In genomic region chr3R:26804816-26805215, dm6 we compare ENCODE assay signal across 3 fruit fly cellular contexts.
TF ChIP-seq lines count a peak whose summit lies in the region.

No protein-coding gene starts in this region.

- TF ChIP-seq CTCF in whole organism, embryonic (GFP tag; optimal IDR thresholded peaks at IDR 0.05; lab: Kevin White, UChicago) = no peak

TF ChIP-seq in whole organism, embryonic, 481 proteins besides CTCF, POLR2A, EP300 and RAD21 (continues in another document):
- TF ChIP-seq PHDP (tag; optimal IDR thresholded peaks at IDR 0.05; lab: Kevin White, UChicago) (peak; percentile 11), CoRest (tag; optimal IDR thresholded peaks at IDR 0.05; lab: Kevin White, UChicago) (peak; percentile 12), CG1603 (tag; optimal IDR thresholded peaks at IDR 0.05; lab: Kevin White, UChicago) (peak; percentile 24), az2 (GFP tag; optimal IDR thresholded peaks at IDR 0.05; lab: Kevin White, UChicago) (no peak), salm (tag; optimal IDR thresholded peaks at IDR 0.05; lab: Kevin White, UChicago) (no peak), CG8388 (GFP tag; optimal IDR thresholded peaks at IDR 0.05; lab: Kevin White, UChicago) (peak; percentile 7), CG11695 (GFP tag; IDR thresholded peaks at IDR 0.05; lab: Robert Waterston, UW) (peak; percentile 42; the same call in 2 of the 3 replicates), CG13424 (tag; optimal IDR thresholded peaks at IDR 0.05; lab: Kevin White, UChicago) (peak; percentile 4), dm (GFP tag; optimal IDR thresholded peaks at IDR 0.05; lab: Kevin White, UChicago) (no peak), grau (tag; optimal IDR thresholded peaks at IDR 0.05; lab: Kevin White, UChicago) (peak; percentile 12), C15 (GFP tag; IDR thresholded peaks at IDR 0.05; lab: Robert Waterston, UW) (no peak), Asciz (GFP tag; optimal IDR thresholded peaks at IDR 0.05; lab: Kevin White, UChicago) (peak; percentile 10), B-H1 (GFP tag; IDR thresholded peaks at IDR 0.05; lab: Robert Waterston, UW) (no peak), stwl (tag; optimal IDR thresholded peaks at IDR 0.05; lab: Kevin White, UChicago) (no peak), dmrt99B (tag; optimal IDR thresholded peaks at IDR 0.05; lab: Kevin White, UChicago) (peak; percentile 26), CG10979 (tag; optimal IDR thresholded peaks at IDR 0.05; lab: Kevin White, UChicago) (peak; percentile 44), Med (GFP tag; lab: Kevin White, UChicago) (peak; percentile 74), CG18262 (tag; optimal IDR thresholded peaks at IDR 0.05; lab: Kevin White, UChicago) (peak; percentile 2), Eip74EF (GFP tag; optimal IDR thresholded peaks at IDR 0.05; lab: Kevin White, UChicago) (no peak), dysf (GFP tag; IDR thresholded peaks at IDR 0.05; lab: Robert Waterston, UW) (peak; percentile 12; the same call in 1 of the 3 replicates), CG32772 (GFP tag; IDR thresholded peaks at IDR 0.05; lab: Robert Waterston, UW) (no peak), CG7839 (tag; optimal IDR thresholded peaks at IDR 0.05; lab: Kevin White, UChicago) (peak; percentile 6), row (GFP tag; IDR thresholded peaks at IDR 0.05; lab: Robert Waterston, UW) (0 out of 3 replicates have a peak, but pooled peaks have one; percentile 20), ems (GFP tag; optimal IDR thresholded peaks at IDR 0.05; lab: Kevin White, UChicago) (no peak), insv (GFP tag; optimal IDR thresholded peaks at IDR 0.05; lab: Kevin White, UChicago) (no peak), CG17361 (GFP tag; IDR thresholded peaks at IDR 0.05; lab: Robert Waterston, UW) (0 out of 3 replicates have a peak, but pooled peaks have one; percentile 16), CG4707 (GFP tag; optimal IDR thresholded peaks at IDR 0.05; lab: Kevin White, UChicago) (no peak), eve (GFP tag; optimal IDR thresholded peaks at IDR 0.05; lab: Kevin White, UChicago) (peak in 1 of 2 experiments; percentile 11), Oli (tag; optimal IDR thresholded peaks at IDR 0.05; lab: Kevin White, UChicago) (peak; percentile 30), da (GFP tag; optimal IDR thresholded peaks at IDR 0.05; lab: Kevin White, UChicago) (no peak)

TF ChIP-seq in whole organism, prepupa, 60 proteins besides CTCF, POLR2A, EP300 and RAD21 (continues in another document):
- no peak for TF ChIP-seq CG9139 (GFP tag; optimal IDR thresholded peaks at IDR 0.05; lab: Kevin White, UChicago)
- TF ChIP-seq CG6854 (GFP tag; optimal IDR thresholded peaks at IDR 0.05; lab: Kevin White, UChicago) = no peak
- TF ChIP-seq Eip75B (GFP tag; optimal IDR thresholded peaks at IDR 0.05; lab: Kevin White, UChicago) = no peak
- TF ChIP-seq Met (GFP tag; optimal IDR thresholded peaks at IDR 0.05; lab: Kevin White, UChicago) = peak; percentile 10
- no peak for TF ChIP-seq CG1621 (tag; optimal IDR thresholded peaks at IDR 0.05; lab: Kevin White, UChicago)
- TF ChIP-seq CG11902 (GFP tag; optimal IDR thresholded peaks at IDR 0.05; lab: Kevin White, UChicago) = no peak
- no peak for TF ChIP-seq CG34406 (GFP tag; optimal IDR thresholded peaks at IDR 0.05; lab: Kevin White, UChicago)
- TF ChIP-seq CG6163 (GFP tag; IDR thresholded peaks at IDR 0.05; lab: Robert Waterston, UW) = no peak
- TF ChIP-seq Ets21C (GFP tag; optimal IDR thresholded peaks at IDR 0.05; lab: Kevin White, UChicago) = no peak
- TF ChIP-seq fd59A (GFP tag; optimal IDR thresholded peaks at IDR 0.05; lab: Kevin White, UChicago) = no peak
- no peak for TF ChIP-seq CG3032 (tag; optimal IDR thresholded peaks at IDR 0.05; lab: Kevin White, UChicago)
- no peak for TF ChIP-seq CG11762 (GFP tag; optimal IDR thresholded peaks at IDR 0.05; lab: Kevin White, UChicago; ENCODE audit: insufficient read depth)
- TF ChIP-seq CG31627 (GFP tag; optimal IDR thresholded peaks at IDR 0.05; lab: Kevin White, UChicago) = peak; percentile 3
- no peak for TF ChIP-seq Smox (GFP tag; optimal IDR thresholded peaks at IDR 0.05; lab: Kevin White, UChicago)
- TF ChIP-seq CG6808 (GFP tag; optimal IDR thresholded peaks at IDR 0.05; lab: Kevin White, UChicago) = no peak
- TF ChIP-seq CG6792 (GFP tag; optimal IDR thresholded peaks at IDR 0.05; lab: Kevin White, UChicago) = no peak
- TF ChIP-seq fd85E (GFP tag; optimal IDR thresholded peaks at IDR 0.05; lab: Kevin White, UChicago) = no peak
- no peak for TF ChIP-seq CG11294 (GFP tag; IDR thresholded peaks at IDR 0.05; lab: Robert Waterston, UW)
- TF ChIP-seq Sox102F (GFP tag; optimal IDR thresholded peaks at IDR 0.05; lab: Kevin White, UChicago) = peak; percentile 39
- peak; percentile 37 for TF ChIP-seq Hr4 (GFP tag; optimal IDR thresholded peaks at IDR 0.05; lab: Kevin White, UChicago)
- no peak for TF ChIP-seq Hr38 (GFP tag; optimal IDR thresholded peaks at IDR 0.05; lab: Kevin White, UChicago)
- TF ChIP-seq Hr39 (GFP tag; optimal IDR thresholded peaks at IDR 0.05; lab: Kevin White, UChicago) = peak; percentile 7
- peak; percentile 50 for TF ChIP-seq CG6276 (GFP tag; optimal IDR thresholded peaks at IDR 0.05; lab: Kevin White, UChicago)
- TF ChIP-seq dsx (GFP tag; optimal IDR thresholded peaks at IDR 0.05; lab: Kevin White, UChicago; ENCODE audit: poor library complexity, severe bottlenecking) = no peak
- peak; percentile 32 for TF ChIP-seq esn (GFP tag; optimal IDR thresholded peaks at IDR 0.05; lab: Kevin White, UChicago)
- peak; percentile 22 for TF ChIP-seq OdsH (GFP tag; optimal IDR thresholded peaks at IDR 0.05; lab: Kevin White, UChicago)
- TF ChIP-seq CG3919 (GFP tag; optimal IDR thresholded peaks at IDR 0.05; lab: Kevin White, UChicago) = peak; percentile 20
- TF ChIP-seq fkh (GFP tag; optimal IDR thresholded peaks at IDR 0.05; lab: Kevin White, UChicago) = no peak
- TF ChIP-seq CG8119 (GFP tag; IDR thresholded peaks at IDR 0.05; lab: Robert Waterston, UW) = peak; percentile 56; the same call in 1 of the 3 replicates
- TF ChIP-seq CG32006 (GFP tag; optimal IDR thresholded peaks at IDR 0.05; lab: Kevin White, UChicago) = peak; percentile 62
- no peak for TF ChIP-seq lz (GFP tag; optimal IDR thresholded peaks at IDR 0.05; lab: Kevin White, UChicago)
- no peak for TF ChIP-seq CG16779 (tag; optimal IDR thresholded peaks at IDR 0.05; lab: Kevin White, UChicago)
- peak; percentile 30; the same call in 1 of the 2 replicates for TF ChIP-seq CG15336 (GFP tag; IDR thresholded peaks at IDR 0.05; lab: Robert Waterston, UW)

TF ChIP-seq in whole organism, pupa, 21 proteins besides CTCF, POLR2A, EP300 and RAD21:
- TF ChIP-seq CG8159 (tag; optimal IDR thresholded peaks at IDR 0.05; lab: Kevin White, UChicago) (peak; percentile 13), CG4496 (GFP tag; IDR thresholded peaks at IDR 0.05; lab: Robert Waterston, UW) (no peak), CG14655 (GFP tag; optimal IDR thresholded peaks at IDR 0.05; lab: Kevin White, UChicago) (peak; percentile 56), D1 (tag; optimal IDR thresholded peaks at IDR 0.05; lab: Kevin White, UChicago) (no peak), EcR (GFP tag; optimal IDR thresholded peaks at IDR 0.05; lab: Kevin White, UChicago) (no peak), CG8301 (tag; optimal IDR thresholded peaks at IDR 0.05; lab: Kevin White, UChicago) (peak; percentile 47), Pif1A (GFP tag; optimal IDR thresholded peaks at IDR 0.05; lab: Kevin White, UChicago) (peak; percentile 20)

Comparison
In these comparisons a context has a peak if more than half of its experiments do, and no peak if none do; other contexts are left out.
1. Of the 7 proteins assayed by ChIP-seq in both whole organism, embryonic and whole organism, prepupa: peak only in whole organism, embryonic: Blimp-1; only in whole organism, prepupa: Hr39; in both: Sox102F; in neither: 4.